Worm (Caenorhabditis elegans) whole organism, L2 larva: ENCODE measurements around the gene sre-31.
"Not testable (repeated sequence)": the region's sequence is repeated elsewhere in the genome, so short reads cannot be mapped to it uniquely, and the experiment has no call there.

ENCODE experiments used
- C34F6.9 ChIP-seq: fragments of 150-350 bp; optimal IDR thresholded peaks from 2 replicates; lab custom pipeline; 2014; ENCODE audit warnings: missing biosample characterization, missing genetic modification characterization
- F13H6.1 ChIP-seq: sonication (generic microtip); optimal IDR thresholded peaks from 2 replicates; lab custom pipeline; 2016; ENCODE audit warnings: missing genetic modification characterization, missing compliant biosample characterization
- R02D3.7 ChIP-seq: fragments of 150-350 bp; optimal IDR thresholded peaks from 2 replicates; lab custom pipeline; 2014; ENCODE audit warnings: missing biosample characterization, missing genetic modification characterization
- Y55F3AM.14 ChIP-seq: fragments of 200-800 bp; sonication (Bioruptor generic); optimal IDR thresholded peaks from 2 replicates; lab custom pipeline; 2018; ENCODE audit warnings: mild to moderate bottlenecking, missing genetic modification characterization, missing compliant biosample characterization
- ZK546.5 ChIP-seq: sonication (generic microtip); optimal IDR thresholded peaks from 2 replicates; lab custom pipeline; 2017; ENCODE audit warnings: missing biosample characterization, missing genetic modification characterization
- aly-2 ChIP-seq: fragments of 150-350 bp; optimal IDR thresholded peaks from 2 replicates; lab custom pipeline; 2014; ENCODE audit warnings: missing biosample characterization, missing genetic modification characterization
- blmp-1 ChIP-seq: sonication (generic microtip); optimal IDR thresholded peaks from 2 replicates; lab custom pipeline; 2017; ENCODE audit warnings: missing genetic modification characterization, mild to moderate bottlenecking, missing compliant biosample characterization, antibody characterized with exemption, moderate library complexity; ENCODE audit not compliant: insufficient read depth
- ceh-16 ChIP-seq: fragments of 150-350 bp; optimal IDR thresholded peaks from 2 replicates; lab custom pipeline; 2014; ENCODE audit warnings: missing biosample characterization, missing genetic modification characterization
- ceh-82 ChIP-seq: fragments of 150-350 bp; optimal IDR thresholded peaks from 2 replicates; lab custom pipeline; 2014; ENCODE audit warnings: missing biosample characterization, missing genetic modification characterization
- crh-2 ChIP-seq: sonication (generic microtip); optimal IDR thresholded peaks from 2 replicates; lab custom pipeline; 2017; ENCODE audit warnings: missing biosample characterization, missing genetic modification characterization
- egl-27 ChIP-seq: sonication (generic microtip); optimal IDR thresholded peaks from 3 replicates; lab custom pipeline; 2017; ENCODE audit warnings: missing biosample characterization, missing genetic modification reagents, missing genetic modification characterization
- elt-1 ChIP-seq: fragments of 150-350 bp; optimal IDR thresholded peaks from 2 replicates; lab custom pipeline; 2014; ENCODE audit warnings: missing biosample characterization, missing genetic modification characterization
- elt-3 ChIP-seq: sonication (generic microtip); optimal IDR thresholded peaks from 2 replicates; lab custom pipeline; 2017; ENCODE audit warnings: missing biosample characterization, missing genetic modification characterization
- gmeb-1 ChIP-seq: fragments of 150-350 bp; optimal IDR thresholded peaks from 2 replicates; lab custom pipeline; 2014; ENCODE audit warnings: missing biosample characterization, missing genetic modification characterization
- lin-11 ChIP-seq: fragments of 150-350 bp; sonication (generic microtip); optimal IDR thresholded peaks from 2 replicates; lab custom pipeline; 2014; ENCODE audit warnings: missing biosample characterization, missing genetic modification characterization, inconsistent platforms, mixed read lengths
- lin-13 ChIP-seq: fragments of 150-350 bp; optimal IDR thresholded peaks from 2 replicates; lab custom pipeline; 2014; ENCODE audit warnings: missing biosample characterization, missing genetic modification reagents, missing genetic modification characterization
- mab-5 ChIP-seq: fragments of 150-350 bp; optimal IDR thresholded peaks from 2 replicates; lab custom pipeline; 2014; ENCODE audit warnings: missing biosample characterization, missing genetic modification characterization
- mbf-1 ChIP-seq: sonication (generic microtip); optimal IDR thresholded peaks from 2 replicates; lab custom pipeline; 2017; ENCODE audit warnings: missing biosample characterization, missing genetic modification characterization
- mdl-1 ChIP-seq, 2 experiments: fragments of 150-350 bp in 1 of 2; sonication (generic microtip) in 1 of 2; optimal IDR thresholded peaks; 2 replicates each; lab custom pipeline; 2017; ENCODE audit warnings: missing biosample characterization in 2 of 2, missing genetic modification characterization in 2 of 2
- nhr-10 ChIP-seq: sonication (generic microtip); optimal IDR thresholded peaks from 2 replicates; lab custom pipeline; 2017; ENCODE audit warnings: missing biosample characterization, missing genetic modification characterization
- nhr-11 ChIP-seq: fragments of 150-350 bp; optimal IDR thresholded peaks from 2 replicates; lab custom pipeline; 2014; ENCODE audit warnings: missing biosample characterization, missing genetic modification characterization
- nhr-12 ChIP-seq: fragments of 150-350 bp; optimal IDR thresholded peaks from 2 replicates; lab custom pipeline; 2014; ENCODE audit warnings: missing biosample characterization, missing genetic modification characterization
- nhr-129 ChIP-seq: fragments of 150-350 bp; optimal IDR thresholded peaks from 2 replicates; lab custom pipeline; 2014; ENCODE audit warnings: missing biosample characterization, missing genetic modification characterization
- nhr-23 ChIP-seq: fragments of 150-350 bp; optimal IDR thresholded peaks from 2 replicates; lab custom pipeline; 2014; ENCODE audit warnings: missing biosample characterization, missing genetic modification reagents, missing genetic modification characterization
- nhr-237 ChIP-seq: fragments of 150-350 bp; optimal IDR thresholded peaks from 2 replicates; lab custom pipeline; 2014; ENCODE audit warnings: missing biosample characterization, missing genetic modification characterization
- nhr-25 ChIP-seq: fragments of 150-350 bp; sonication (generic microtip); optimal IDR thresholded peaks from 3 replicates; lab custom pipeline; 2014; ENCODE audit warnings: missing biosample characterization, missing genetic modification characterization
- nhr-77 ChIP-seq: fragments of 150-350 bp; optimal IDR thresholded peaks from 2 replicates; lab custom pipeline; 2014; ENCODE audit warnings: missing biosample characterization, missing genetic modification characterization
- peb-1 ChIP-seq: fragments of 150-350 bp; optimal IDR thresholded peaks from 2 replicates; lab custom pipeline; 2014; ENCODE audit warnings: missing biosample characterization, missing genetic modification characterization
- sem-4 ChIP-seq: fragments of 150-350 bp; optimal IDR thresholded peaks from 2 replicates; lab custom pipeline; 2014; ENCODE audit warnings: missing biosample characterization, missing genetic modification reagents, missing genetic modification characterization
- snpc-4 ChIP-seq: fragments of 150-350 bp; optimal IDR thresholded peaks from 2 replicates; lab custom pipeline; 2014; ENCODE audit warnings: missing biosample characterization, missing genetic modification characterization
- unc-62 ChIP-seq: fragments of 150-350 bp; optimal IDR thresholded peaks from 2 replicates; lab custom pipeline; 2014; ENCODE audit warnings: missing biosample characterization, missing genetic modification reagents, missing genetic modification characterization
- zag-1 ChIP-seq: fragments of 150-350 bp; optimal IDR thresholded peaks from 2 replicates; lab custom pipeline; 2014; ENCODE audit warnings: missing biosample characterization, missing genetic modification characterization
- ztf-1 ChIP-seq: fragments of 200-800 bp; sonication (Bioruptor generic); conservative IDR thresholded peaks from 2 replicates; pipeline ENCODE4 v1.3.6; 2022; ENCODE audit warnings: missing genetic modification characterization, missing compliant biosample characterization
- ztf-4 ChIP-seq: fragments of 150-350 bp; optimal IDR thresholded peaks from 2 replicates; lab custom pipeline; 2014; ENCODE audit warnings: missing biosample characterization, missing genetic modification characterization

Gene sre-31

DNA sequence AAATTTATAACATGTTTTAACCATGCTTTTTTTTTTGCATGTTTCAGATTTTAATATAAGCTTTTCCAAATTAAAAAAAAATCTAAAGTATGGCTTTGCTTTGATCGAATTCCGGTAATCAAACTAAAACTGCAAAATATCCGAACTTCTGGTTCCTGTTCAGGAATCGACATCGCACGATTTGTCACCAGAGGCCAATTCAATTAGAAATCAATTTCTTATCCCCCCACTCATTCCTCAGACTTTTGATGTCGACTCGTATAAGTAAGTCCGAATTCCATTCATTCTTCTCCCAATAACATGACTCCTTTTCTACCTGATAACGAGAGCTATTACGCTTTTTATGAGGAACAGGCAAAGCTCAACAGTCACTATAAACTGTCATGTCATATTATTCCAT, 39.6 kb upstream of the sre-31 start, which contains the start of gene srh-27:
Gene srh-27 (plus strand): TSS at position 301 of the 400 bp plus-strand sequence.
- no peak for TF ChIP-seq lin-11
- no peak for TF ChIP-seq aly-2
- TF ChIP-seq ceh-82 (tag; lab: Kevin White, UChicago): no peak
- TF ChIP-seq snpc-4 (tag; lab: Kevin White, UChicago): no peak
- TF ChIP-seq mab-5 (tag; lab: Kevin White, UChicago): no peak
- TF ChIP-seq nhr-25 (tag; lab: Kevin White, UChicago): no peak
- TF ChIP-seq egl-27 (tag; lab: Kevin White, UChicago): no peak
- no peak for TF ChIP-seq nhr-11 (tag; lab: Kevin White, UChicago)
- TF ChIP-seq nhr-77 (tag; lab: Kevin White, UChicago): no peak
- TF ChIP-seq peb-1 (tag; lab: Kevin White, UChicago): no peak
- no peak for TF ChIP-seq nhr-10
- TF ChIP-seq nhr-237: no peak

DNA sequence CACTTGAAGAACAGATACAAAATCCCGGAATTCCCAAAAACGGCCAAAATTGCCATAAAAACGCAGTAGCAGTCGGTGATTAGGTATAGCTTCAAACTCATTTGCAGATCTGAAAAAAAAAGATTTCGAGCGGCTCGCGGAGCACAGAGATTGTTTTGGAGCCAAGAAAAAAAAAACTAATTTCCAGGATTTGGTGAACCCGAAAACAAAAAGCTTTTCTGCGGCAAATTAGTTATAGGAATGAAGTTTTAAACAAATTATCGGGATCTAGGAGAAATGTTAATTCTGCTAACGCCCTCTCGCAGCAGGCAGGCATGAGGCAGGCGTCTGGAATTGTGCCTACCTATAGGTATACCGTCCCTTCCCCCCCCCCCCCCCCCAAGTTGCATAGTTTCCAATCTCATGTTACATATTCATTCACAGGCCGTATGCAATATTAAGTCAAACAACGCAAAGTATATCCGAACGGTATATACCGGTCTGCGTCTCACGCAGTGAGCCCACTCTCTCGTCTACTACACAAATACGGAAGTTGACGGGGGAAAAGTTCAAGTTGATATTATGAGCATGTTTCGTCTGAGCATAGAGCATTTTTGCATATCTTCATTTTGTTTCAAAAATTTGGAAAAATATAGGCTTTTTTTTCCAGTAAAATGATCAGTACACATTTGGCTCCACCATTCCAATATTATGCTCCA, 36.2 kb upstream of the sre-31 start, which contains the start of the genes W05H5.1 and pitr-6:
Gene W05H5.1 (minus strand): TSS at position 101 of the 698 bp plus-strand sequence.
Gene pitr-6 (plus strand): TSS at position 648 of the 698 bp plus-strand sequence.
- TF ChIP-seq nhr-237 (no peak), ZK546.5 (no peak), nhr-23 (tag; lab: Kevin White, UChicago) (no peak), unc-62 (GFP tag; lab: Kevin White, UChicago) (no peak), nhr-12 (tag; lab: Kevin White, UChicago) (no peak), nhr-25 (tag; lab: Kevin White, UChicago) (no peak), ztf-1 (GFP tag; lab: Robert Waterston, UW) (no peak), ceh-82 (tag; lab: Kevin White, UChicago) (no peak), blmp-1 (tag; lab: Kevin White, UChicago) (no peak), Y55F3AM.14 (no peak), C34F6.9 (tag; lab: Kevin White, UChicago) (no peak), mbf-1 (tag; lab: Kevin White, UChicago) (no peak), ztf-4 (tag; lab: Kevin White, UChicago) (no peak), nhr-77 (tag; lab: Kevin White, UChicago) (no peak), nhr-10 (no peak), lin-11 (no peak), nhr-129 (tag; lab: Kevin White, UChicago) (no peak)
- TF ChIP-seq, all 48 proteins: peak for 0

DNA sequence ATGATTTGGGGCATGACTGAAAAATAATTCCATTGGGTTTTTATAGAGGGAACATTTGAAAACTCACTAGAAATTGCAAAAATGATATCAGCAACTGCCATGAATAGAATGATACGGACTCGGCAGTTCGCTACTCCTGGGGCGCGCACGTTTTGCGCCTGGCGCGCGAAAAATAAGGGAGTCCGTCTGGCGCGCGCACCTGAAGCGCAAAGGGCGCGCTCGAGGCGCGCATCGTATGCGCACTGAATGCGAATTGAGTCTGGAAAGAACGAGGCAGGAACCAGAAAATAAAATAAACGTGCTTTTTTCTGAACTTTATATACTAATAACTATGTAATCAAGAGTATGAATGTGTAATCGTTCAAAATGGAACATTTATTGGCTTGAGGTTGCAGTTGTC, 32.5 kb upstream of the sre-31 start, which contains the start of gene Y57A10C.10:
Gene Y57A10C.10 (minus strand): TSS at position 101 of the 400 bp plus-strand sequence.
- TF ChIP-seq snpc-4, elt-3, gmeb-1 (tag; lab: Kevin White, UChicago): not testable (repeated sequence)

DNA sequence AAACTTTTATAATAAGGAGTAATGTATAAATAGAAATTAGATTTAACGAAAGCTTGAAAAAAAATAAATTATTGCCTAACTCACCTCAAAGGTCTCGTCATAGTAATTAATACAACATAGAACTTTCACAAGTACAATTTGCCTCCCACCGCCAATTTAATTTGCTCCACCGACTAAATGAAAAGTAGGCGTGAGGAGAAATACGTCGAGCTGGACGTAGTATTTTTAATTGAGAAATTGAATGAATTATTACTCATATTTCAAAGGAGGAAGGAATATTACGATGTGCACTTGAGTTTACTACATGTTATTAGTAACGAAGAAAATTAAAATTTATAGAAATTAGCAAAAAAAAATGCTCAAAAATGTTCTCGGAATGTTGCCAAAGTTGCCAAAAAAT, 29.8 kb upstream of the sre-31 start, which contains the start of gene Y57A10C.9:
Gene Y57A10C.9 (minus strand): TSS at position 101 of the 400 bp plus-strand sequence.
- TF ChIP-seq peb-1 (tag; lab: Kevin White, UChicago): no peak
- no peak for TF ChIP-seq elt-1 (tag; lab: Kevin White, UChicago)
- TF ChIP-seq nhr-237: no peak
- TF ChIP-seq nhr-77 (tag; lab: Kevin White, UChicago): no peak
- no peak for TF ChIP-seq R02D3.7 (tag; lab: Kevin White, UChicago)

DNA sequence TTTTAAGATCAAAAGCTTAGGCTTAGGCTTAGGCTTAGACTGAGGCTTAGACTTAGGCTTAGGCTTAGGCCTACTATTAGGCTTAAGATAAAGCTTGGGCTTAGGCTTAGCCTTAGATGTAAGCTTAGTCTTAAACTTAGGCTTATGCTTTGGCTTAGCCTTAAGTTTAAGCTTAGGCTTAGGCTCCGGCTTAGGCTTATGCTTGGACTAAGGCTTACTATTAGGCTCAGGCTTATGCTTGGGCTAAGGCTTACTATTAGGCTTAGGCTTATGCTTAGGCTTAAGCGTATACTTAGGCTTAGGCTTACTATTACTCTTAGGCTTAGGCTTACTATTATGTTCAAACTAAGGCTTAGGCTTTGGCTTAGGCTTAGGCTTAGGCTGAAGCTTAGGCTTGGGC, 28.1 kb upstream of the sre-31 start:
- TF ChIP-seq gmeb-1 (tag; lab: Kevin White, UChicago) (no peak), sem-4 (no peak), ceh-16 (no peak), zag-1 (tag; lab: Kevin White, UChicago) (no peak), peb-1 (tag; lab: Kevin White, UChicago) (no peak), elt-3 (tag; lab: Kevin White, UChicago) (no peak), crh-2 (tag; lab: Kevin White, UChicago) (no peak), ztf-1 (GFP tag; lab: Robert Waterston, UW) (no peak), R02D3.7 (tag; lab: Kevin White, UChicago) (no peak), egl-27 (tag; lab: Kevin White, UChicago) (no peak), nhr-23 (tag; lab: Kevin White, UChicago) (no peak), mdl-1 (tag; optimal IDR thresholded peaks at IDR 0.05; lab: Kevin White, UChicago) (no peak), nhr-12 (tag; lab: Kevin White, UChicago) (no peak), lin-11 (no peak), F13H6.1 (tag; lab: Kevin White, UChicago) (no peak), lin-13 (GFP tag; lab: Kevin White, UChicago) (no peak), ceh-82 (tag; lab: Kevin White, UChicago) (no peak), nhr-11 (tag; lab: Kevin White, UChicago) (no peak)
